Worm (Caenorhabditis elegans) whole organism, L2 larva: ENCODE data around the gene T27E7.3.

Experiments
- C34F6.9 ChIP-seq: fragments of 150-350 bp; optimal IDR thresholded peaks from 2 replicates; lab custom pipeline; 2014; ENCODE audit warnings: missing biosample characterization, missing genetic modification characterization
- Y55F3AM.14 ChIP-seq: fragments of 200-800 bp; sonication (Bioruptor generic); optimal IDR thresholded peaks from 2 replicates; lab custom pipeline; 2018; ENCODE audit warnings: mild to moderate bottlenecking, missing genetic modification characterization, missing compliant biosample characterization
- ZK546.5 ChIP-seq: sonication (generic microtip); optimal IDR thresholded peaks from 2 replicates; lab custom pipeline; 2017; ENCODE audit warnings: missing biosample characterization, missing genetic modification characterization
- aly-2 ChIP-seq: fragments of 150-350 bp; optimal IDR thresholded peaks from 2 replicates; lab custom pipeline; 2014; ENCODE audit warnings: missing biosample characterization, missing genetic modification characterization
- ama-1 ChIP-seq: fragments of 150-350 bp; optimal IDR thresholded peaks from 2 replicates; lab custom pipeline; 2018; ENCODE audit warnings: inconsistent platforms
- blmp-1 ChIP-seq: sonication (generic microtip); optimal IDR thresholded peaks from 2 replicates; lab custom pipeline; 2017; ENCODE audit warnings: missing genetic modification characterization, mild to moderate bottlenecking, missing compliant biosample characterization, antibody characterized with exemption, moderate library complexity; ENCODE audit not compliant: insufficient read depth
- ceh-16 ChIP-seq: fragments of 150-350 bp; optimal IDR thresholded peaks from 2 replicates; lab custom pipeline; 2014; ENCODE audit warnings: missing biosample characterization, missing genetic modification characterization
- ceh-82 ChIP-seq: fragments of 150-350 bp; optimal IDR thresholded peaks from 2 replicates; lab custom pipeline; 2014; ENCODE audit warnings: missing biosample characterization, missing genetic modification characterization
- crh-2 ChIP-seq: sonication (generic microtip); optimal IDR thresholded peaks from 2 replicates; lab custom pipeline; 2017; ENCODE audit warnings: missing biosample characterization, missing genetic modification characterization
- dmd-4 ChIP-seq: sonication (generic microtip); optimal IDR thresholded peaks from 2 replicates; lab custom pipeline; 2017; ENCODE audit warnings: missing biosample characterization, missing genetic modification characterization
- egl-27 ChIP-seq: sonication (generic microtip); optimal IDR thresholded peaks from 3 replicates; lab custom pipeline; 2017; ENCODE audit warnings: missing biosample characterization, missing genetic modification reagents, missing genetic modification characterization
- fos-1 ChIP-seq: fragments of 150-350 bp; optimal IDR thresholded peaks from 2 replicates; lab custom pipeline; 2014; ENCODE audit warnings: missing biosample characterization, missing genetic modification characterization
- gmeb-1 ChIP-seq: fragments of 150-350 bp; optimal IDR thresholded peaks from 2 replicates; lab custom pipeline; 2014; ENCODE audit warnings: missing biosample characterization, missing genetic modification characterization
- lin-11 ChIP-seq: fragments of 150-350 bp; sonication (generic microtip); optimal IDR thresholded peaks from 2 replicates; lab custom pipeline; 2014; ENCODE audit warnings: missing biosample characterization, missing genetic modification characterization, inconsistent platforms, mixed read lengths
- lin-13 ChIP-seq: fragments of 150-350 bp; optimal IDR thresholded peaks from 2 replicates; lab custom pipeline; 2014; ENCODE audit warnings: missing biosample characterization, missing genetic modification reagents, missing genetic modification characterization
- lin-39 ChIP-seq: fragments of 150-350 bp; optimal IDR thresholded peaks from 2 replicates; lab custom pipeline; 2014; ENCODE audit warnings: missing biosample characterization, missing genetic modification reagents, missing genetic modification characterization
- lsy-2 ChIP-seq, 2 experiments: fragments of 150-350 bp in 1 of 2; sonication (generic microtip) in 1 of 2; optimal IDR thresholded peaks; 2 replicates each; lab custom pipeline; 2014 to 2017; ENCODE audit warnings: missing biosample characterization in 2 of 2, missing genetic modification characterization in 2 of 2
- mbf-1 ChIP-seq: sonication (generic microtip); optimal IDR thresholded peaks from 2 replicates; lab custom pipeline; 2017; ENCODE audit warnings: missing biosample characterization, missing genetic modification characterization
- mdl-1 ChIP-seq, 2 experiments: fragments of 150-350 bp in 1 of 2; sonication (generic microtip) in 1 of 2; optimal IDR thresholded peaks; 2 replicates each; lab custom pipeline; 2017; ENCODE audit warnings: missing biosample characterization in 2 of 2, missing genetic modification characterization in 2 of 2
- nhr-11 ChIP-seq: fragments of 150-350 bp; optimal IDR thresholded peaks from 2 replicates; lab custom pipeline; 2014; ENCODE audit warnings: missing biosample characterization, missing genetic modification characterization
- nhr-12 ChIP-seq: fragments of 150-350 bp; optimal IDR thresholded peaks from 2 replicates; lab custom pipeline; 2014; ENCODE audit warnings: missing biosample characterization, missing genetic modification characterization
- nhr-129 ChIP-seq: fragments of 150-350 bp; optimal IDR thresholded peaks from 2 replicates; lab custom pipeline; 2014; ENCODE audit warnings: missing biosample characterization, missing genetic modification characterization
- nhr-21 ChIP-seq: fragments of 150-350 bp; optimal IDR thresholded peaks from 2 replicates; lab custom pipeline; 2014; ENCODE audit warnings: missing biosample characterization, missing genetic modification characterization
- nhr-23 ChIP-seq: fragments of 150-350 bp; optimal IDR thresholded peaks from 2 replicates; lab custom pipeline; 2014; ENCODE audit warnings: missing biosample characterization, missing genetic modification reagents, missing genetic modification characterization
- nhr-77 ChIP-seq: fragments of 150-350 bp; optimal IDR thresholded peaks from 2 replicates; lab custom pipeline; 2014; ENCODE audit warnings: missing biosample characterization, missing genetic modification characterization
- peb-1 ChIP-seq: fragments of 150-350 bp; optimal IDR thresholded peaks from 2 replicates; lab custom pipeline; 2014; ENCODE audit warnings: missing biosample characterization, missing genetic modification characterization
- sem-4 ChIP-seq: fragments of 150-350 bp; optimal IDR thresholded peaks from 2 replicates; lab custom pipeline; 2014; ENCODE audit warnings: missing biosample characterization, missing genetic modification reagents, missing genetic modification characterization
- sma-3 ChIP-seq: sonication (generic microtip); optimal IDR thresholded peaks from 2 replicates; lab custom pipeline; 2016; ENCODE audit warnings: missing genetic modification reagents, missing genetic modification characterization, missing compliant biosample characterization
- sma-9 ChIP-seq, 2 experiments: fragments of 150-350 bp in 1 of 2; sonication (generic microtip) in 1 of 2; optimal IDR thresholded peaks; 2 replicates each; lab custom pipeline; 2014 to 2016; ENCODE audit warnings: missing genetic modification characterization in 2 of 2, mild to moderate bottlenecking in 1 of 2, missing biosample characterization in 1 of 2, missing compliant biosample characterization in 1 of 2, missing genetic modification reagents in 1 of 2, moderate library complexity in 1 of 2
- unc-39 ChIP-seq: fragments of 150-350 bp; optimal IDR thresholded peaks from 2 replicates; lab custom pipeline; 2014; ENCODE audit warnings: missing biosample characterization, missing genetic modification characterization
- unc-55 ChIP-seq: fragments of 150-350 bp; sonication (generic microtip); optimal IDR thresholded peaks from 3 replicates; lab custom pipeline; 2014; ENCODE audit warnings: missing biosample characterization, missing genetic modification reagents, missing genetic modification characterization
- unc-62 ChIP-seq: fragments of 150-350 bp; optimal IDR thresholded peaks from 2 replicates; lab custom pipeline; 2014; ENCODE audit warnings: missing biosample characterization, missing genetic modification reagents, missing genetic modification characterization
- ztf-1 ChIP-seq: fragments of 200-800 bp; sonication (Bioruptor generic); conservative IDR thresholded peaks from 2 replicates; pipeline ENCODE4 v1.3.6; 2022; ENCODE audit warnings: missing genetic modification characterization, missing compliant biosample characterization
- ztf-11 ChIP-seq: sonication (generic microtip); optimal IDR thresholded peaks from 2 replicates; lab custom pipeline; 2017; ENCODE audit warnings: missing biosample characterization, missing genetic modification characterization
- ztf-4 ChIP-seq: fragments of 150-350 bp; optimal IDR thresholded peaks from 2 replicates; lab custom pipeline; 2014; ENCODE audit warnings: missing biosample characterization, missing genetic modification characterization

Gene T27E7.3

DNA sequence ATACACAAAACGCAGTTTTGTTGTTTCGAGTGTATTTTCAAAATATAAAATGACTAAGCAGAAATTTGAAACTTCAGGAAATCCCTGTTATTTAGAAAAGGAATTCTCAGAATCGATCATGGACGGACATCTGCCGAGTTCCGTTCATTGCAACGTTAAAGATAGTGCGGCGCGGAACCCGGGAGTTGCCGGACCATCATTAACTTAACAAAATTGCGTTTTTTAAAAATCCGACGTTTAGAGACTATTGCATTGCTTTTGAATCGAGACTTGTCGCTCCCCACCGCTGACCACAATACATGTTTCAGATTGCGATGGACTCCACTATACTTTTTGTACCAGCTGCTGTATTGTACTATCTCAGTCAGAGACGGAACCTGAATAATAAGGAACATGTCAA is 1.2 kb downstream of the T27E7.3 start:
- TF ChIP-seq ZK546.5 (tag; lab: Kevin White, UChicago) (no peak), nhr-21 (tag; lab: Kevin White, UChicago) (no peak), peb-1 (tag; lab: Kevin White, UChicago) (no peak), nhr-129 (tag; lab: Kevin White, UChicago) (no peak), unc-39 (tag; lab: Kevin White, UChicago) (no peak), egl-27 (tag; lab: Kevin White, UChicago) (no peak), nhr-77 (no peak), ceh-82 (tag; lab: Kevin White, UChicago) (no peak), Y55F3AM.14 (GFP tag; lab: Kevin White, UChicago) (no peak)

DNA sequence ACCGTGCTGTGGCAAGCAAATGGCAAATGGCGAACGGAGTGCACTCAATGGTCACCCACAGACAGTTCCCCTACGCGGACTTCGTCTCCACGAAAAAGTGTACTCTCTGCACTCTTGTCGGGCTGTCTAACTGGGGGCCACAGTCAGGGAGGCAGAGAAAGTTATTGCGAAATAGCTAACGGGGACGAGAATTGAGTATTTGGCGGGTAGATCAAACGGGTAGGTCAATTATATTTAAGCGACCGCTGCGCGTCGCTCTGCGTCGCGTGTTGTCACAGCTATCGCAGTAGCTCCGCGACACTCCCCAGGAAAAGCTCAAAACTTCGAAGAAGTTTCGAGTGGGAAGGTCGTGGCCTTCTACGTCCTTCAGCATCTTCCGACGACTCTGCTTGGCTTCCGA is 3.5 kb downstream of the T27E7.3 start:
- TF ChIP-seq nhr-21 (tag; lab: Kevin White, UChicago) (no peak), nhr-129 (tag; lab: Kevin White, UChicago) (peak; percentile 13)
- TF ChIP-seq, all 48 proteins: peak for 1

DNA sequence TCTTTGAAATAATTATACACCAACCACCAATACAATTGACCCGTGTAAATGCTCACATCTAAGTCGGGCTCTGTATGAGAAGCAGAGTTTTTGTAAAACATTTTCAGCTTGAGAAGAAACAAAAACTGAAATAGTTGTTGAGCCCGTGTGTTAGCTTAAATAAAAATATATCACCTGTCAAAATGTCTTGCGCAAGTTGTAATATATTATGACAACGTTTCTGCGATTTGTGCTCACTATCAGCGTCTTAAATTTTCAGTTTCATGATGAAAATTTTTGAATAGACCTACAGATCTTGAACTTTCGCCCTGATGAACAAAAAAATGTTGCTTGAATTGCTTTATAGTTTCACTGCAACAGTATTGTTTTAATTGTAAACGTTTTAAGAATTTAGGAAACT is 6.1 kb downstream of the T27E7.3 start, which contains the start of gene T27E7.4:
Gene T27E7.4, minus strand, starts transcription at position 101 of the 400 bp plus-strand sequence.
- no peak for TF ChIP-seq sem-4 (tag; lab: Kevin White, UChicago)
- TF ChIP-seq lin-13 (GFP tag; lab: Kevin White, UChicago): no peak
- TF ChIP-seq lin-39 (tag; lab: Kevin White, UChicago): no peak
- no peak for TF ChIP-seq nhr-11 (tag; lab: Kevin White, UChicago)
- TF ChIP-seq mdl-1 (tag; optimal IDR thresholded peaks at IDR 0.05; lab: Kevin White, UChicago): no peak
- TF ChIP-seq ceh-82 (tag; lab: Kevin White, UChicago): no peak
- TF ChIP-seq, all 48 proteins: peak for 0

DNA sequence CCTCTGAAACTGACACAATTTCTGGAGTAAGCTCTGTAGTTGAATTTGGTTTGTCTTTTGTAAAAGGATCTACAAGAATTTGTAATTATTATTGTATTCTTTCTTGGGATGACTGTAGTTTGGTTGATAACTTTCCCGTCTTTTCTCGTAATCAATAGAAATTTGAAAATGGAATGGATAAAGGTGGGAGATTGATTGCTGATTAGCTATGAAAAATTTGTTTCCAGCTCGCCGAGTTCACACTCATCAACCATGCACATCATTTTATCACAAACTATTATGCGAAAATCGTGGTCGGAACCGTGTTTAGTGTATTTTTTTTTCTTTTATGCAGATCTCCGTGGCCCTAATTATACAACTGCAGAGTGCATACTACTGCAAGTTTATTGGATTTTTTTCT is 8.1 kb downstream of the T27E7.3 start, which contains the start of gene T27E7.5:
Gene T27E7.5, plus strand, starts transcription at position 253 of the 400 bp plus-strand sequence.
- TF ChIP-seq unc-55 (GFP tag; lab: Kevin White, UChicago): no peak
- TF ChIP-seq dmd-4 (tag; lab: Kevin White, UChicago): no peak
- no peak for TF ChIP-seq ama-1 (lab: Kevin White, UChicago)

DNA sequence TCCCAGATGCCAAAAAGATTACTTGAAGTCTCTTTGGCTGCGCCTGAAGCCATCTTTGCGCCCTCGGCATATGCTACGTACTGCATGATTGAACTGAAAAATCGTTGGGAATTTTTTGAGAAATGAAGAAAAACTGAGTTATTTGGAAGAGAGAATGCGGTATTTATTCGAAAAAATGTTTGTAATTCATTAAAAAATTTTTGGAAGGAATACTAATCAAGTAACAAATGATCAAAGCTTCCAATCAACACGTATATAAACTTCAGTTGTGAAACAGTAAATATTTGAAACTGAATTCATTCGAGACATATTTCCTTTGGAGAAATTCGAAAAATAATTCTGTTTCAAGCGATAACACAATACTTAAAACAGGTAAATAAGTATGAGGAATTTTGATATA is 13.7 kb downstream of the T27E7.3 start, which contains the start of gene pals-29:
Gene pals-29, minus strand, starts transcription at position 101 of the 400 bp plus-strand sequence.
- TF ChIP-seq blmp-1: no peak
- no peak for TF ChIP-seq lsy-2 (tag; optimal IDR thresholded peaks at IDR 0.05; lab: Kevin White, UChicago)
- TF ChIP-seq nhr-21 (tag; lab: Kevin White, UChicago): no peak
- TF ChIP-seq crh-2: no peak
- TF ChIP-seq gmeb-1 (tag; lab: Kevin White, UChicago): no peak

DNA sequence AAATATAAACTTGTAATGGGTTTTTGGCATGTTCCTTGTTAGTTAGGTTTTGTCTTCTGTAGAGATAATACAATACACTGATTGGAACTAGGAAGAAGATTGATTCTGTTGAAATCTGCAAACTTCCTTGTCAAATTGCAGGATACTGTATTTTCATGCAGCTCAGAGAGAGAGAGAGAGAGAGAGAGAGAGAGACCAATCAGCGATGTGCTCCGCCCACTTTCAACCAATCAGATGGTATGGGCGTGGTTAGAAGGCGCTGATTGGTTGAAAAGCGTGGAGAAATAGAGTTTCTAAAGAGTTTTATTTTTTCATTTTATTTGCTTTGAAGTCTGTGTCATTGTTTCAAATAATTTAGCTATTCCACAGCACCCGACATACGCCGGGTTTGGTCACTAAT is 18.5 kb downstream of the T27E7.3 start:
- TF ChIP-seq lin-39 (tag; lab: Kevin White, UChicago) (no peak), ztf-4 (tag; lab: Kevin White, UChicago) (no peak), sma-9 (GFP tag; optimal IDR thresholded peaks at IDR 0.05; lab: Kevin White, UChicago) (no peak), sma-9 (tag; optimal IDR thresholded peaks at IDR 0.05; lab: Kevin White, UChicago) (no peak), gmeb-1 (tag; lab: Kevin White, UChicago) (no peak), nhr-12 (no peak), sma-3 (no peak)

DNA sequence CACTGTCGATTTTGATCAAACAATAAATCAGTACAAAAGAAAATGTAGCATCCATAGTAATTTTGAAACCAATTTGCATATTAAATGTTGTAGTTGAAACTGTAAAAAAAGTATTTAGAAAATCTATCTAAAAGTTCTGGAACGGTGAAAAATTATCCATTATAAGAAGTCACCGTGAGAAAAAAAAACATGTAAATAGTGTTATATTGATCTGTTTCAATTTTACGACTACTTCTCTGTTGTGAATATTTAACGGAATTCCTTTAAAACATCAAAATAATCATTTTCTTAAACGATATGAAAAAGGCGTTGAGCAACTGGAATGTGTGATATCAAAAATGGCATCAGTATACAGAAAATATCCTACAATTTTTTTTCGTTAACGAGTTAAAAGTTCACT is 20.5 kb downstream of the T27E7.3 start, which contains the start of gene T27E7.9:
Gene T27E7.9, minus strand, starts transcription at position 101 of the 400 bp plus-strand sequence.
- TF ChIP-seq ztf-11 (tag; lab: Kevin White, UChicago): no peak
- TF ChIP-seq C34F6.9 (tag; lab: Kevin White, UChicago): no peak
- TF ChIP-seq ztf-1: no peak
- no peak for TF ChIP-seq crh-2
- no peak for TF ChIP-seq mdl-1 (tag; optimal IDR thresholded peaks at IDR 0.05; lab: Kevin White, UChicago)
- no peak for TF ChIP-seq fos-1
- TF ChIP-seq mbf-1 (tag; lab: Kevin White, UChicago): no peak
- TF ChIP-seq ceh-16 (tag; lab: Kevin White, UChicago): no peak
- no peak for TF ChIP-seq ztf-4 (tag; lab: Kevin White, UChicago)
- no peak for TF ChIP-seq unc-62 (GFP tag; lab: Kevin White, UChicago)
- no peak for TF ChIP-seq ceh-82 (tag; lab: Kevin White, UChicago)
- TF ChIP-seq aly-2 (tag; lab: Kevin White, UChicago): no peak
- no peak for TF ChIP-seq lin-11 (tag; lab: Kevin White, UChicago)
- no peak for TF ChIP-seq nhr-23 (tag; lab: Kevin White, UChicago)
- TF ChIP-seq sem-4 (tag; lab: Kevin White, UChicago): no peak
- TF ChIP-seq ZK546.5 (tag; lab: Kevin White, UChicago): no peak
